Fruit fly (Drosophila melanogaster) whole organism, prepupa: ENCODE measurements around the gene CG33299.

Experiments
- CG11902 ChIP-seq: fragments of 200-800 bp; sonication (Bioruptor generic); optimal IDR thresholded peaks from 3 replicates; lab custom pipeline; 2016; ENCODE audit warnings: missing biosample characterization, missing genetic modification characterization
- CG6276 ChIP-seq: fragments of 200-800 bp; sonication (Bioruptor generic); optimal IDR thresholded peaks from 2 replicates; lab custom pipeline; 2017; ENCODE audit warnings: missing biosample characterization, mild to moderate bottlenecking, missing genetic modification characterization
- CG9139 ChIP-seq: fragments of 200-800 bp; sonication (Bioruptor generic); optimal IDR thresholded peaks from 3 replicates; lab custom pipeline; 2017; ENCODE audit warnings: missing biosample characterization, mild to moderate bottlenecking, missing genetic modification characterization
- Hr39 ChIP-seq: fragments of 200-800 bp; sonication (Bioruptor generic); optimal IDR thresholded peaks from 2 replicates; lab custom pipeline; 2016; ENCODE audit warnings: missing biosample characterization, missing genetic modification characterization
- OdsH ChIP-seq: fragments of 200-800 bp; sonication (Bioruptor generic); optimal IDR thresholded peaks from 3 replicates; lab custom pipeline; 2016; ENCODE audit warnings: missing biosample characterization, missing genetic modification characterization
- esn ChIP-seq: fragments of 200-800 bp; sonication (Bioruptor generic); optimal IDR thresholded peaks from 2 replicates; lab custom pipeline; 2016; ENCODE audit warnings: missing biosample characterization, mild to moderate bottlenecking, missing genetic modification characterization, moderate library complexity
- fkh ChIP-seq: fragments of 200-800 bp; sonication (Bioruptor generic); optimal IDR thresholded peaks from 3 replicates; lab custom pipeline; 2017; ENCODE audit warnings: missing biosample characterization, mild to moderate bottlenecking, missing genetic modification characterization, moderate library complexity
- vri ChIP-seq: fragments of 200-800 bp; sonication (Bioruptor generic); optimal IDR thresholded peaks from 3 replicates; lab custom pipeline; 2016; ENCODE audit warnings: missing biosample characterization, mild to moderate bottlenecking, missing genetic modification characterization

DNA sequence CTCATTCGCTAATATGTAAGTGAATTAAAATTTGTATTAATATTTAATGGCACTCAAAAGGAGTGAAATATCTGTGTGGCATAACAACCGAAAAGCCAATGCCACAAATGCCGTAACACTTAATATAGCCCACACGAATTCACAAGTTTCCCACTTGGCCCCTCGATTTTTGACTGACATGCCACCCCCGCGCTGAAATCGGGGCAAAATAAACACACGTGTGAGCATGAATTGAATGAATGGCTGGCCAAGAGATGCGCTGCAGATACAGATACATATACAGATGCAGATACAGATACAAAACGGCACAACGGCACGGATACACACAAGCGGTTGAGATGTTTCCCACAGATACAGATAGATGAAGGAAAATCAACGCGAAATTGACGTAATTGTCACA lies 20.7 kb downstream of the CG33299 start:
- TF ChIP-seq CG11902 (no peak), fkh (GFP tag; lab: Kevin White, UChicago) (no peak), vri (GFP tag; lab: Kevin White, UChicago) (peak; percentile 61), Hr39 (GFP tag; lab: Kevin White, UChicago) (no peak), OdsH (GFP tag; lab: Kevin White, UChicago) (no peak), esn (GFP tag; lab: Kevin White, UChicago) (no peak), CG6276 (GFP tag; lab: Kevin White, UChicago) (no peak), CG9139 (GFP tag; lab: Kevin White, UChicago) (no peak)
